Worm (Caenorhabditis elegans): ENCODE measurements around the gene rpl-2.

rpl-2 gene

ce11 chrV:20479013-20479739, at the start of gene rpl-2, which contains the start of gene calf-1:
Gene rpl-2, plus strand, starts transcription at chrV:20479689.
Gene calf-1, minus strand, starts transcription at chrV:20479089.
- TF ChIP-seq hmbx-1 (tag; optimal IDR thresholded peaks at IDR 0.05) (no peak), flt-1 (GFP tag; IDR thresholded peaks at IDR 0.05) (0 out of 2 replicates have a peak, but pooled peaks have one; percentile 15), aly-1 (tag; optimal IDR thresholded peaks at IDR 0.05) (no peak), tbx-37 (GFP tag; conservative IDR thresholded peaks at IDR 0.05) (no peak), pes-1 (GFP tag; IDR thresholded peaks at IDR 0.05) (no peak), sea-1 (GFP tag; conservative IDR thresholded peaks at IDR 0.05) (no peak), ama-1 (optimal IDR thresholded peaks at IDR 0.05) (no peak), tra-4 (tag; optimal IDR thresholded peaks at IDR 0.05) (no peak)

- TF ChIP-seq tbx-11 (GFP tag; IDR thresholded peaks at IDR 0.05), result 0 out of 2 replicates have a peak, but pooled peaks have one; percentile 28
These were observed 48.1 kb upstream of the rpl-2 start for ce11 chrV:20431390-20431789.

ce11 chrV:20445898-20446297, 33.6 kb upstream of the rpl-2 start:
- TF ChIP-seq tbx-37 (GFP tag; conservative IDR thresholded peaks at IDR 0.05) (no peak), aly-1 (tag; optimal IDR thresholded peaks at IDR 0.05) (no peak), pes-1 (GFP tag; IDR thresholded peaks at IDR 0.05) (no peak), hmbx-1 (tag; optimal IDR thresholded peaks at IDR 0.05) (no peak), ama-1 (optimal IDR thresholded peaks at IDR 0.05) (no peak), hnd-1 (tag; optimal IDR thresholded peaks at IDR 0.05) (no peak)

ce11 chrV:20451793-20452192, 27.7 kb upstream of the rpl-2 start:
- TF ChIP-seq ceh-36 (tag; optimal IDR thresholded peaks at IDR 0.05), result no peak
- no peak for TF ChIP-seq hmbx-1 (tag; optimal IDR thresholded peaks at IDR 0.05)
- TF ChIP-seq tra-4 (tag; optimal IDR thresholded peaks at IDR 0.05), result no peak
- TF ChIP-seq tbx-37 (GFP tag; conservative IDR thresholded peaks at IDR 0.05), result no peak
- TF ChIP-seq hmg-4 (GFP tag; optimal IDR thresholded peaks at IDR 0.05), result no peak
- TF ChIP-seq ets-7 (tag; optimal IDR thresholded peaks at IDR 0.05), result no peak
- no peak for TF ChIP-seq ceh-13 (GFP tag; optimal IDR thresholded peaks at IDR 0.05)
- no peak for TF ChIP-seq tbx-11 (GFP tag; IDR thresholded peaks at IDR 0.05)
- TF ChIP-seq hnd-1 (tag; optimal IDR thresholded peaks at IDR 0.05), result no peak
- TF ChIP-seq flt-1 (GFP tag; IDR thresholded peaks at IDR 0.05), result no peak

ce11 chrV:20453084-20453483, 26.4 kb upstream of the rpl-2 start, which contains the start of gene F48F5.6:
Gene F48F5.6, minus strand, starts transcription at chrV:20453184.
- TF ChIP-seq aly-1 (tag; optimal IDR thresholded peaks at IDR 0.05) (no peak), B0310.2 (tag; optimal IDR thresholded peaks at IDR 0.05) (no peak), ama-1 (optimal IDR thresholded peaks at IDR 0.05) (no peak)

- TF ChIP-seq ama-1 (optimal IDR thresholded peaks at IDR 0.05) (no peak), B0310.2 (tag; optimal IDR thresholded peaks at IDR 0.05) (no peak), ceh-36 (tag; optimal IDR thresholded peaks at IDR 0.05) (no peak), hnd-1 (tag; optimal IDR thresholded peaks at IDR 0.05) (no peak), hmbx-1 (tag; optimal IDR thresholded peaks at IDR 0.05) (no peak), pes-1 (GFP tag; IDR thresholded peaks at IDR 0.05) (no peak), hmg-4 (GFP tag; optimal IDR thresholded peaks at IDR 0.05) (no peak), ceh-13 (GFP tag; optimal IDR thresholded peaks at IDR 0.05) (no peak), tra-4 (tag; optimal IDR thresholded peaks at IDR 0.05) (no peak), tbx-11 (GFP tag; IDR thresholded peaks at IDR 0.05) (no peak), tbx-37 (GFP tag; conservative IDR thresholded peaks at IDR 0.05) (no peak)
These were observed 25.7 kb upstream of the rpl-2 start, which contains the start of gene srd-70 for ce11 chrV:20453811-20454210. Gene srd-70, plus strand, starts transcription at chrV:20454111.

ce11 chrV:20455637-20456036, 23.9 kb upstream of the rpl-2 start:
- TF ChIP-seq F13C5.2 (tag; optimal IDR thresholded peaks at IDR 0.05) (peak; percentile 12), hmg-4 (GFP tag; optimal IDR thresholded peaks at IDR 0.05) (peak; percentile 58), pes-1 (GFP tag; IDR thresholded peaks at IDR 0.05) (no peak), ama-1 (optimal IDR thresholded peaks at IDR 0.05) (no peak), scrt-1 (GFP tag; IDR thresholded peaks at IDR 0.05) (peak; percentile 54; the same call in 1 of the 2 replicates)

ce11 chrV:20457155-20457554, 22.3 kb upstream of the rpl-2 start:
- TF ChIP-seq F13C5.2 (tag; optimal IDR thresholded peaks at IDR 0.05), result no peak
- TF ChIP-seq hmbx-1 (tag; optimal IDR thresholded peaks at IDR 0.05), result no peak
- TF ChIP-seq tra-4 (tag; optimal IDR thresholded peaks at IDR 0.05), result no peak
- no peak for TF ChIP-seq ceh-36 (tag; optimal IDR thresholded peaks at IDR 0.05)
- no peak for TF ChIP-seq flt-1 (GFP tag; IDR thresholded peaks at IDR 0.05)
- no peak for TF ChIP-seq ets-7 (tag; optimal IDR thresholded peaks at IDR 0.05)
- TF ChIP-seq B0310.2 (tag; optimal IDR thresholded peaks at IDR 0.05), result no peak
- TF ChIP-seq aly-1 (tag; optimal IDR thresholded peaks at IDR 0.05), result no peak
- TF ChIP-seq sea-1 (GFP tag; conservative IDR thresholded peaks at IDR 0.05), result no peak
- TF ChIP-seq tbx-11 (GFP tag; IDR thresholded peaks at IDR 0.05), result no peak
- TF ChIP-seq pes-1 (GFP tag; IDR thresholded peaks at IDR 0.05), result no peak
- TF ChIP-seq ceh-13 (GFP tag; optimal IDR thresholded peaks at IDR 0.05), result no peak
- no peak for TF ChIP-seq scrt-1 (GFP tag; IDR thresholded peaks at IDR 0.05)
- TF ChIP-seq tbx-37 (GFP tag; conservative IDR thresholded peaks at IDR 0.05), result no peak
- no peak for TF ChIP-seq ama-1 (optimal IDR thresholded peaks at IDR 0.05)
- TF ChIP-seq hnd-1 (tag; optimal IDR thresholded peaks at IDR 0.05), result no peak
- no peak for TF ChIP-seq hmg-4 (GFP tag; optimal IDR thresholded peaks at IDR 0.05)

Data from whole organism, early embryonic.